Worm (Caenorhabditis elegans) whole organism, L1 larva: Measurements from ENCODE around the gene cyp-13A4.

Experiments used
- C16A3.4 ChIP-seq: fragments of 150-350 bp; optimal IDR thresholded peaks from 2 replicates; lab custom pipeline; 2014; ENCODE audit warnings: missing biosample characterization, missing genetic modification characterization
- C34B4.2 ChIP-seq: sonication (generic microtip); optimal IDR thresholded peaks from 2 replicates; lab custom pipeline; 2017; ENCODE audit warnings: mild to moderate bottlenecking, missing genetic modification characterization, missing compliant biosample characterization
- F16B12.6 ChIP-seq: fragments of 150-350 bp; optimal IDR thresholded peaks from 2 replicates; lab custom pipeline; 2014; ENCODE audit warnings: missing biosample characterization, missing genetic modification characterization
- blmp-1 ChIP-seq: fragments of 150-350 bp; optimal IDR thresholded peaks from 2 replicates; lab custom pipeline; 2014; ENCODE audit warnings: missing biosample characterization, missing genetic modification characterization
- ceh-63 ChIP-seq: fragments of 200-800 bp; sonication (Bioruptor generic); optimal IDR thresholded peaks from 2 replicates; lab custom pipeline; 2018; ENCODE audit warnings: mild to moderate bottlenecking, missing genetic modification characterization, missing compliant biosample characterization
- ceh-90 ChIP-seq: sonication (generic microtip); optimal IDR thresholded peaks from 2 replicates; lab custom pipeline; 2016; ENCODE audit warnings: missing genetic modification characterization, missing compliant biosample characterization
- ces-1 ChIP-seq: fragments of 150-350 bp; optimal IDR thresholded peaks from 2 replicates; lab custom pipeline; 2014; ENCODE audit warnings: missing biosample characterization, missing genetic modification reagents, missing genetic modification characterization
- efl-1 ChIP-seq, 4 experiments: fragments of 150-350 bp; optimal IDR thresholded peaks in 3 of 4; peaks in 1 of 4; 1 replicate in 1 of 4; 2 replicates in 3 of 4; lab custom pipeline; 2014; ENCODE audit warnings: missing biosample characterization in 2 of 4, missing genetic modification characterization in 2 of 4, missing genetic modification reagents in 2 of 4
- egl-13 ChIP-seq: sonication (generic microtip); optimal IDR thresholded peaks from 2 replicates; lab custom pipeline; 2016; ENCODE audit warnings: missing genotype, missing genetic modification reagents, missing genetic modification characterization, missing compliant biosample characterization
- egl-27 ChIP-seq, 2 experiments: fragments of 150-350 bp in 1 of 2; sonication (generic microtip); optimal IDR thresholded peaks; 3 replicates each; lab custom pipeline; 2017 to 2018; ENCODE audit warnings: missing biosample characterization in 2 of 2, missing genetic modification characterization in 2 of 2, missing genetic modification reagents in 2 of 2
- elt-2 ChIP-seq: sonication (generic microtip); optimal IDR thresholded peaks from 2 replicates; lab custom pipeline; 2016; ENCODE audit warnings: missing genetic modification characterization, mild to moderate bottlenecking, inconsistent platforms, missing compliant biosample characterization, missing genetic modification reagents
- fkh-4 ChIP-seq: sonication (generic microtip); optimal IDR thresholded peaks from 2 replicates; lab custom pipeline; 2016; ENCODE audit warnings: missing compliant biosample characterization, missing genetic modification characterization, borderline replicate concordance
- fkh-8 ChIP-seq: sonication (generic microtip); optimal IDR thresholded peaks from 2 replicates; lab custom pipeline; 2016; ENCODE audit warnings: mild to moderate bottlenecking, missing genetic modification characterization, missing compliant biosample characterization
- fos-1 ChIP-seq: fragments of 150-350 bp; optimal IDR thresholded peaks from 2 replicates; lab custom pipeline; 2014; ENCODE audit warnings: missing biosample characterization, missing genetic modification characterization
- hlh-17 ChIP-seq: fragments of 200-800 bp; sonication (Bioruptor generic); optimal IDR thresholded peaks from 2 replicates; lab custom pipeline; 2018; ENCODE audit warnings: missing genetic modification characterization, mild to moderate bottlenecking, missing compliant biosample characterization, moderate library complexity, borderline replicate concordance
- hpl-2 ChIP-seq: fragments of 150-350 bp; optimal IDR thresholded peaks from 2 replicates; lab custom pipeline; 2014; ENCODE audit warnings: missing biosample characterization, missing genetic modification reagents, missing genetic modification characterization
- irx-1 ChIP-seq: sonication (generic microtip); optimal IDR thresholded peaks from 2 replicates; lab custom pipeline; 2016; ENCODE audit warnings: missing genetic modification characterization, missing compliant biosample characterization
- lin-13 ChIP-seq: fragments of 150-350 bp; optimal IDR thresholded peaks from 2 replicates; lab custom pipeline; 2014; ENCODE audit warnings: missing biosample characterization, missing genetic modification reagents, missing genetic modification characterization
- lin-14 ChIP-seq: fragments of 200-800 bp; sonication (Bioruptor generic); optimal IDR thresholded peaks from 2 replicates; lab custom pipeline; 2018; ENCODE audit warnings: mild to moderate bottlenecking, missing genetic modification characterization, moderate library complexity, missing compliant biosample characterization
- lin-39 ChIP-seq: fragments of 150-350 bp; optimal IDR thresholded peaks from 2 replicates; lab custom pipeline; 2014; ENCODE audit warnings: missing biosample characterization, missing genetic modification reagents, missing genetic modification characterization
- lsy-2 ChIP-seq, 2 experiments: fragments of 150-350 bp; optimal IDR thresholded peaks; 2 replicates each; lab custom pipeline; 2014; ENCODE audit warnings: missing biosample characterization in 2 of 2, missing genetic modification characterization in 2 of 2
- mab-9 ChIP-seq: fragments of 200-800 bp; sonication (Bioruptor generic); IDR thresholded peaks from 2 replicates; pipeline ENCODE4 v1.3.6; 2022; ENCODE audit warnings: missing genetic modification reagents, missing genetic modification characterization, missing compliant biosample characterization
- mep-1 ChIP-seq: fragments of 150-350 bp; optimal IDR thresholded peaks from 2 replicates; lab custom pipeline; 2014; ENCODE audit warnings: missing biosample characterization, missing genetic modification characterization
- nhr-11 ChIP-seq: fragments of 150-350 bp; optimal IDR thresholded peaks from 2 replicates; lab custom pipeline; 2014; ENCODE audit warnings: missing biosample characterization, missing genetic modification characterization
- nhr-19 ChIP-seq: fragments of 200-800 bp; sonication (Bioruptor generic); conservative IDR thresholded peaks from 2 replicates; pipeline ENCODE4 v1.3.6; 2022; ENCODE audit warnings: missing genetic modification characterization, missing compliant biosample characterization
- nhr-20 ChIP-seq: sonication (generic microtip); optimal IDR thresholded peaks from 2 replicates; lab custom pipeline; 2016; ENCODE audit warnings: mild to moderate bottlenecking, missing genetic modification characterization, missing compliant biosample characterization
- nhr-237 ChIP-seq: fragments of 150-350 bp; optimal IDR thresholded peaks from 2 replicates; lab custom pipeline; 2014; ENCODE audit warnings: missing biosample characterization, missing genetic modification characterization
- nhr-28 ChIP-seq: fragments of 150-350 bp; optimal IDR thresholded peaks from 2 replicates; lab custom pipeline; 2014; ENCODE audit warnings: missing biosample characterization, missing genetic modification characterization
- nhr-71 ChIP-seq: sonication (generic microtip); optimal IDR thresholded peaks from 2 replicates; lab custom pipeline; 2016; ENCODE audit warnings: mild to moderate bottlenecking, missing genetic modification characterization, moderate library complexity, missing compliant biosample characterization
- nhr-76 ChIP-seq: sonication (generic microtip); optimal IDR thresholded peaks from 2 replicates; lab custom pipeline; 2017; ENCODE audit warnings: missing biosample characterization, missing genetic modification characterization
- nhr-90 ChIP-seq: sonication (generic microtip); optimal IDR thresholded peaks from 2 replicates; lab custom pipeline; 2016; ENCODE audit warnings: mild to moderate bottlenecking, missing genetic modification characterization, missing compliant biosample characterization; ENCODE audit not compliant: poor library complexity
- pag-3 ChIP-seq: sonication (generic microtip); optimal IDR thresholded peaks from 2 replicates; lab custom pipeline; 2017; ENCODE audit warnings: missing genetic modification characterization, mild to moderate bottlenecking, missing compliant biosample characterization, antibody characterized with exemption, borderline replicate concordance; ENCODE audit not compliant: insufficient read depth
- pqm-1 ChIP-seq: sonication (generic microtip); optimal IDR thresholded peaks from 3 replicates; lab custom pipeline; 2017; ENCODE audit warnings: missing biosample characterization, missing genetic modification characterization
- rnt-1 ChIP-seq: sonication (generic microtip); optimal IDR thresholded peaks from 2 replicates; lab custom pipeline; 2016; ENCODE audit warnings: mild to moderate bottlenecking, missing genetic modification characterization, moderate library complexity, missing compliant biosample characterization
- skn-1 ChIP-seq: fragments of 150-350 bp; optimal IDR thresholded peaks from 2 replicates; lab custom pipeline; 2014; ENCODE audit warnings: missing biosample characterization, missing genetic modification characterization
- snu-23 ChIP-seq: sonication (generic microtip); optimal IDR thresholded peaks from 2 replicates; lab custom pipeline; 2016; ENCODE audit warnings: missing genetic modification characterization, missing compliant biosample characterization
- sox-4 ChIP-seq: sonication (generic microtip); optimal IDR thresholded peaks from 2 replicates; lab custom pipeline; 2016; ENCODE audit warnings: missing genetic modification characterization, missing compliant biosample characterization
- sptf-1 ChIP-seq: fragments of 150-350 bp; optimal IDR thresholded peaks from 2 replicates; lab custom pipeline; 2014; ENCODE audit warnings: missing biosample characterization, missing genetic modification characterization
- swsn-7 ChIP-seq: sonication (generic microtip); optimal IDR thresholded peaks from 2 replicates; lab custom pipeline; 2016; ENCODE audit warnings: missing genetic modification characterization, missing compliant biosample characterization
- tbx-2 ChIP-seq: sonication (generic microtip); optimal IDR thresholded peaks from 2 replicates; lab custom pipeline; 2016; ENCODE audit warnings: missing genetic modification characterization, missing compliant biosample characterization
- unc-30 ChIP-seq: sonication (generic microtip); optimal IDR thresholded peaks from 2 replicates; lab custom pipeline; 2017; ENCODE audit warnings: missing biosample characterization, missing genetic modification characterization
- unc-86 ChIP-seq: sonication (generic microtip); optimal IDR thresholded peaks from 2 replicates; lab custom pipeline; 2016; ENCODE audit warnings: missing genetic modification characterization, missing compliant biosample characterization
- xbp-1 ChIP-seq: sonication (generic microtip); optimal IDR thresholded peaks from 2 replicates; lab custom pipeline; 2016; ENCODE audit warnings: missing genetic modification characterization, missing compliant biosample characterization
- zip-4 ChIP-seq: fragments of 200-800 bp; sonication (Bioruptor generic); optimal IDR thresholded peaks from 2 replicates; lab custom pipeline; 2018; ENCODE audit warnings: mild to moderate bottlenecking, missing genetic modification characterization, moderate library complexity, missing compliant biosample characterization
- ztf-4 ChIP-seq: fragments of 150-350 bp; optimal IDR thresholded peaks from 2 replicates; lab custom pipeline; 2014; ENCODE audit warnings: missing biosample characterization, missing genetic modification characterization

The cyp-13A4 gene

DNA sequence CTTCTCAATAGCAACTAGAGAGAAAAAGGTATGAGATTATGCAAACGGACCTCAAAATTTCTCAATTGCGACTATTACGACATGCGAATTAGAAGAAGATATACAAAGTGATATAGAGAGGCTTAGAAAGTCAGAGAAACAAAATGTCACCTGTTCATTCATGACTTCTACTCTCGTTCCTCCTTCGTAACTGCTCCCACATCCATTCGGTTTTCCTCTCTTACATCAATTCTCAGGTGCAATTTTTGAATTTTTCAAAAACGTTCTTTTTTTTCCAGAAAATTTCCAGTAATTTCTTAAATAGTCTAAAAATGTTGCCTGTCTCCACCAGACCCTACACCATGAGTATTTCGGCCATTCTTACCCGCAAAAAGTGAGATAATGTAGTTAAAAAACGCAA, 32.8 kb downstream of the cyp-13A4 start:
- TF ChIP-seq ces-1 (no peak), sox-4 (tag; lab: Kevin White, UChicago) (no peak), efl-1 (optimal IDR thresholded peaks at IDR 0.05; lab: Kevin White, UChicago) (no peak), efl-1 (GFP tag; optimal IDR thresholded peaks at IDR 0.05 in 1 of 2; lab: Kevin White, UChicago) (peak in 1 of 2 experiments; percentile 80)

- TF ChIP-seq hpl-2 (GFP tag; lab: Kevin White, UChicago) (no peak), nhr-19 (no peak), fkh-4 (tag; lab: Kevin White, UChicago) (no peak), mab-9 (GFP tag; lab: Robert Waterston, UW) (no peak), F16B12.6 (tag; lab: Kevin White, UChicago) (no peak), fkh-8 (tag; lab: Kevin White, UChicago) (peak; percentile 13), skn-1 (tag; lab: Kevin White, UChicago) (no peak), ceh-63 (no peak), lsy-2 (tag; optimal IDR thresholded peaks at IDR 0.05; lab: Kevin White, UChicago) (no peak), mep-1 (tag; lab: Kevin White, UChicago) (no peak), snu-23 (no peak), fos-1 (no peak), nhr-28 (tag; lab: Kevin White, UChicago) (no peak), lin-13 (GFP tag; lab: Kevin White, UChicago) (no peak), nhr-20 (tag; lab: Kevin White, UChicago) (no peak), unc-86 (tag; lab: Kevin White, UChicago) (no peak), nhr-71 (tag; lab: Kevin White, UChicago) (peak; percentile 1), ceh-90 (tag; lab: Kevin White, UChicago) (no peak), elt-2 (tag; lab: Kevin White, UChicago) (no peak), xbp-1 (tag; lab: Kevin White, UChicago) (peak; percentile 49), lin-39 (tag; lab: Kevin White, UChicago) (no peak), egl-13 (tag; lab: Kevin White, UChicago) (no peak), sptf-1 (no peak), unc-30 (no peak), nhr-11 (no peak), ztf-4 (tag; lab: Kevin White, UChicago) (no peak), efl-1 (optimal IDR thresholded peaks at IDR 0.05; lab: Kevin White, UChicago) (no peak), efl-1 (GFP tag; optimal IDR thresholded peaks at IDR 0.05 in 1 of 2; lab: Kevin White, UChicago) (peak in 1 of 2 experiments; percentile 63), egl-27 (tag; optimal IDR thresholded peaks at IDR 0.05; lab: Kevin White, UChicago) (no peak), lin-14 (no peak)
Observed at ce11 chrII:9759382-9759781, 38.2 kb downstream of the cyp-13A4 start.

ce11 chrII:9757651-9758282, 39.8 kb downstream of the cyp-13A4 start, which contains the start of gene shk-1:
shk-1 (plus strand) TSS chrII:9758232.
- no peak for TF ChIP-seq skn-1 (tag; lab: Kevin White, UChicago)
- no peak for TF ChIP-seq irx-1
- no peak for TF ChIP-seq C34B4.2 (tag; lab: Kevin White, UChicago)
- TF ChIP-seq efl-1 (optimal IDR thresholded peaks at IDR 0.05; lab: Kevin White, UChicago) = no peak
- peak in 1 of 2 experiments; percentile 14 for TF ChIP-seq efl-1 (GFP tag; optimal IDR thresholded peaks at IDR 0.05 in 1 of 2; lab: Kevin White, UChicago)
- TF ChIP-seq fos-1 = no peak
- TF ChIP-seq rnt-1 (tag; lab: Kevin White, UChicago) = peak; percentile 77
- TF ChIP-seq unc-30 = no peak
- TF ChIP-seq lin-14 = peak; percentile 88
- TF ChIP-seq nhr-71 (tag; lab: Kevin White, UChicago) = peak; percentile 71
- peak; percentile 72 for TF ChIP-seq pag-3 (tag; lab: Kevin White, UChicago)
- no peak for TF ChIP-seq egl-27 (tag; optimal IDR thresholded peaks at IDR 0.05; lab: Kevin White, UChicago)
- TF ChIP-seq lsy-2 (tag; optimal IDR thresholded peaks at IDR 0.05; lab: Kevin White, UChicago) = peak in 1 of 2 experiments; percentile 47
- TF ChIP-seq pqm-1 = no peak
- no peak for TF ChIP-seq tbx-2
- no peak for TF ChIP-seq hlh-17 (GFP tag; lab: Kevin White, UChicago)
- TF ChIP-seq swsn-7 (tag; lab: Kevin White, UChicago) = peak; percentile 16
- peak; percentile 17; the same call in 1 of the 2 replicates for TF ChIP-seq nhr-19
- TF ChIP-seq nhr-237 (tag; lab: Kevin White, UChicago) = no peak
- no peak for TF ChIP-seq blmp-1
- TF ChIP-seq mep-1 (tag; lab: Kevin White, UChicago) = no peak
- peak; percentile 14 for TF ChIP-seq nhr-11
- TF ChIP-seq C16A3.4 (tag; lab: Kevin White, UChicago) = no peak
- no peak for TF ChIP-seq zip-4 (GFP tag; lab: Kevin White, UChicago)
- no peak for TF ChIP-seq nhr-90
- TF ChIP-seq nhr-28 (tag; lab: Kevin White, UChicago) = no peak
- TF ChIP-seq nhr-20 (tag; lab: Kevin White, UChicago) = peak; percentile 21
- TF ChIP-seq nhr-76 (tag; lab: Kevin White, UChicago) = no peak
- peak; percentile 27 for TF ChIP-seq snu-23
- TF ChIP-seq unc-86 (tag; lab: Kevin White, UChicago) = no peak
- TF ChIP-seq xbp-1 (tag; lab: Kevin White, UChicago) = no peak
- TF ChIP-seq, all 84 proteins: peak for 11
